Worm (Caenorhabditis elegans): ENCODE measurements around the gene sas-6.

ce11 chrIV:13785545-13785944, 3.0 kb downstream of the sas-6 start, which contains the start of gene lact-9:
- TF ChIP-seq sdz-12 (GFP tag; optimal IDR thresholded peaks at IDR 0.05) (no peak), aly-2 (tag; optimal IDR thresholded peaks at IDR 0.05) (no peak), F10B5.3 (tag; optimal IDR thresholded peaks at IDR 0.05) (no peak)
